Worm (Caenorhabditis elegans) whole organism, L4 larva: ENCODE measurements around the gene srab-4.

ENCODE experiments used
- R02D3.7 ChIP-seq: fragments of 150-350 bp; sonication (generic microtip); optimal IDR thresholded peaks from 3 replicates; lab custom pipeline; 2014; ENCODE audit warnings: missing biosample characterization, missing genetic modification characterization
- T26A8.4 ChIP-seq: fragments of 200-800 bp; sonication (Bioruptor generic); IDR thresholded peaks from 2 replicates; pipeline ENCODE4 v1.3.6; 2022; ENCODE audit warnings: missing genetic modification characterization, missing compliant biosample characterization
- ZK546.5 ChIP-seq, 2 experiments: sonication (generic microtip); optimal IDR thresholded peaks; 2 replicates each; lab custom pipeline; 2017; ENCODE audit warnings: missing biosample characterization in 2 of 2, missing genetic modification characterization in 2 of 2
- ceh-20 ChIP-seq: fragments of 200-800 bp; sonication (Bioruptor generic); IDR thresholded peaks from 2 replicates; pipeline ENCODE4 v1.3.6; 2022; ENCODE audit warnings: missing genetic modification reagents, missing genetic modification characterization, missing compliant biosample characterization
- ceh-28 ChIP-seq: fragments of 150-350 bp; optimal IDR thresholded peaks from 2 replicates; lab custom pipeline; 2014; ENCODE audit warnings: missing biosample characterization, missing genetic modification reagents, missing genetic modification characterization
- daf-12 ChIP-seq: fragments of 150-350 bp; optimal IDR thresholded peaks from 2 replicates; lab custom pipeline; 2014; ENCODE audit warnings: missing biosample characterization, missing genetic modification reagents, missing genetic modification characterization
- egl-43 ChIP-seq: fragments of 200-800 bp; sonication (Bioruptor generic); IDR thresholded peaks from 2 replicates; pipeline ENCODE4 v1.3.6; 2022; ENCODE audit warnings: missing genetic modification reagents, missing genetic modification characterization, missing compliant biosample characterization
- fos-1 ChIP-seq: fragments of 150-350 bp; optimal IDR thresholded peaks from 2 replicates; lab custom pipeline; 2014; ENCODE audit warnings: missing biosample characterization, missing genetic modification characterization
- lir-3 ChIP-seq: sonication (generic microtip); optimal IDR thresholded peaks from 2 replicates; lab custom pipeline; 2016; ENCODE audit warnings: mild to moderate bottlenecking, missing genetic modification characterization, missing compliant biosample characterization
- nhr-11 ChIP-seq: fragments of 150-350 bp; optimal IDR thresholded peaks from 2 replicates; lab custom pipeline; 2014; ENCODE audit warnings: missing biosample characterization, missing genetic modification characterization
- nhr-237 ChIP-seq: sonication (generic microtip); optimal IDR thresholded peaks from 2 replicates; lab custom pipeline; 2017; ENCODE audit warnings: missing biosample characterization, missing genetic modification characterization
- nhr-6 ChIP-seq: fragments of 150-350 bp; optimal IDR thresholded peaks from 2 replicates; lab custom pipeline; 2014; ENCODE audit warnings: missing biosample characterization, missing genetic modification characterization
- zag-1 ChIP-seq: fragments of 150-350 bp; optimal IDR thresholded peaks from 2 replicates; lab custom pipeline; 2014; ENCODE audit warnings: missing biosample characterization, missing genetic modification characterization

DNA sequence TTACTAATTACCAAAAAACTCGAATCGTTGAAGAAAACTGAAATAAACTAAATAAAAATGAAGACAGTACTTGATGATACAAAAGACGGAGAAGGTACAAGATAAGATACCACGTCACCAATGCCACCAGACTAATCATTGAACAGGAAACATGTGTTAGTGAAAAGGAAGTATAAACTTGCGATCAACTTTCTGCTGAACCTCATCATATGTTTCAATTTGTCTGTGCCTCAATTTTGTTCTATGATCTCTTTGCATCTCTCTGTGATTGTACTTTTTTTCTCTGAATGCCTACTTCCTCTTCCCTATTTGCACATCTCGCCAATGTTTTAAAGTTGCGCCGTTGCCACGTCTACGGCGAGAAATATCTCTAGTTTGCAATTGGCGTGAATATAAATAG is 10.0 kb upstream of the srab-4 start:
- TF ChIP-seq daf-12 (tag; lab: Kevin White, UChicago): no peak
- no peak for TF ChIP-seq nhr-237 (tag; lab: Kevin White, UChicago)
- TF ChIP-seq nhr-11: no peak
- no peak for TF ChIP-seq egl-43 (GFP tag; lab: Robert Waterston, UW)
- TF ChIP-seq fos-1: no peak
- no peak for TF ChIP-seq ceh-20 (GFP tag; lab: Robert Waterston, UW)
- no peak for TF ChIP-seq ZK546.5 (tag; optimal IDR thresholded peaks at IDR 0.05; lab: Kevin White, UChicago)
- no peak for TF ChIP-seq R02D3.7 (tag; lab: Kevin White, UChicago)
- TF ChIP-seq lir-3 (tag; lab: Kevin White, UChicago): no peak
- TF ChIP-seq nhr-6: peak; percentile 41
- no peak for TF ChIP-seq ceh-28 (tag; lab: Kevin White, UChicago)
- TF ChIP-seq T26A8.4: no peak
- TF ChIP-seq zag-1: no peak
